Fruit fly (Drosophila melanogaster): Measurements from ENCODE around the gene Elys.
A peak's percentile ranks its signal among the peaks of the same experiment; 100 is the strongest.

Gene Elys

dm6 chrX:19668405-19668804, 16.3 kb downstream of the Elys start (continued):
- TF ChIP-seq CG6854 (GFP tag; optimal IDR thresholded peaks at IDR 0.05) (peak; percentile 79), CG42726 (GFP tag; IDR thresholded peaks at IDR 0.05; ENCODE audit: partially characterized antibody) (no peak), CG9437 (GFP tag; optimal IDR thresholded peaks at IDR 0.05) (peak; percentile 86), CG13894 (tag; optimal IDR thresholded peaks at IDR 0.05) (no peak), Hr78 (GFP tag; optimal IDR thresholded peaks at IDR 0.05) (peak in 1 of 2 experiments; percentile 93), Nf-YC (tag; optimal IDR thresholded peaks at IDR 0.05) (peak; percentile 72), lmd (GFP tag; IDR thresholded peaks at IDR 0.05) (peak; percentile 92), pnt (GFP tag; optimal IDR thresholded peaks at IDR 0.05) (peak; percentile 99), pfk (GFP tag; optimal IDR thresholded peaks at IDR 0.05) (peak; percentile 13), ATbp (GFP tag; optimal IDR thresholded peaks at IDR 0.05) (peak; percentile 96), Gug (GFP tag; IDR thresholded peaks at IDR 0.05) (peak; percentile 95), CG14050 (GFP tag; IDR thresholded peaks at IDR 0.05) (peak; percentile 92), crp (GFP tag; optimal IDR thresholded peaks at IDR 0.05) (peak in 1 of 2 experiments; percentile 64), CG18764 (GFP tag; optimal IDR thresholded peaks at IDR 0.05) (peak; percentile 91), HLH54F (GFP tag; optimal IDR thresholded peaks at IDR 0.05) (peak; percentile 96), CG18262 (tag; optimal IDR thresholded peaks at IDR 0.05) (peak; percentile 93), CTCF (GFP tag; optimal IDR thresholded peaks at IDR 0.05) (peak; percentile 56), dysf (GFP tag; IDR thresholded peaks at IDR 0.05) (peak; percentile 95), mld (GFP tag; IDR thresholded peaks at IDR 0.05; ENCODE audit: partially characterized antibody) (no peak), bab2 (GFP tag; optimal IDR thresholded peaks at IDR 0.05) (peak; percentile 98), CG16863 (GFP tag; optimal IDR thresholded peaks at IDR 0.05) (peak; percentile 98), ftz-f1 (GFP tag; optimal IDR thresholded peaks at IDR 0.05) (peak; percentile 84), sna (GFP tag; IDR thresholded peaks at IDR 0.05; ENCODE audit: partially characterized antibody) (no peak), CG6765 (GFP tag; optimal IDR thresholded peaks at IDR 0.05) (peak; percentile 78), Dll (GFP tag; IDR thresholded peaks at IDR 0.05; ENCODE audit: partially characterized antibody) (no peak), Dek (tag; optimal IDR thresholded peaks at IDR 0.05) (peak; percentile 94), wdn (GFP tag; IDR thresholded peaks at IDR 0.05) (peak; percentile 95), ara (GFP tag; IDR thresholded peaks at IDR 0.05) (peak; percentile 95), Hr51 (GFP tag; optimal IDR thresholded peaks at IDR 0.05) (peak; percentile 93 to 96), Hmr (GFP tag; optimal IDR thresholded peaks at IDR 0.05) (peak; percentile 96), CG15514 (GFP tag; optimal IDR thresholded peaks at IDR 0.05) (peak; percentile 81), slp2 (GFP tag; optimal IDR thresholded peaks at IDR 0.05) (peak; percentile 90), CG8290 (GFP tag; optimal IDR thresholded peaks at IDR 0.05) (peak; percentile 97), CG8290 (tag; optimal IDR thresholded peaks at IDR 0.05) (peak; percentile 92 to 98), CG14667 (GFP tag; IDR thresholded peaks at IDR 0.05) (peak; percentile 90), ind (GFP tag; optimal IDR thresholded peaks at IDR 0.05) (peak; percentile 96), CG11093 (GFP tag; IDR thresholded peaks at IDR 0.05) (peak; percentile 92), GATAe (GFP tag; conservative IDR thresholded peaks at IDR 0.05) (peak; percentile 75), HLHmδ (GFP tag; optimal IDR thresholded peaks at IDR 0.05) (peak; percentile 44), Trl (optimal IDR thresholded peaks at IDR 0.05) (no peak), Trl (GFP tag; optimal IDR thresholded peaks at IDR 0.05) (peak; percentile 98), Ets97D (GFP tag; optimal IDR thresholded peaks at IDR 0.05) (peak; percentile 89), eve (GFP tag; optimal IDR thresholded peaks at IDR 0.05) (peak in 1 of 2 experiments; percentile 55), TFAM (GFP tag; optimal IDR thresholded peaks at IDR 0.05) (peak; percentile 62), CG11723 (GFP tag; optimal IDR thresholded peaks at IDR 0.05) (peak; percentile 96), HLH4C (GFP tag; IDR thresholded peaks at IDR 0.05; ENCODE audit: partially characterized antibody) (no peak), Atf-2 (GFP tag; optimal IDR thresholded peaks at IDR 0.05) (peak; percentile 97), CG17568 (GFP tag; optimal IDR thresholded peaks at IDR 0.05) (no peak), Gsc (GFP tag; IDR thresholded peaks at IDR 0.05) (peak; percentile 86), ttk (GFP tag; IDR thresholded peaks at IDR 0.05) (peak; percentile 91), CG31441 (GFP tag; IDR thresholded peaks at IDR 0.05) (peak; percentile 91)

Measured in whole organism, embryonic.